Worm (Caenorhabditis elegans): ENCODE data around the gene ccd-5.

DNA sequence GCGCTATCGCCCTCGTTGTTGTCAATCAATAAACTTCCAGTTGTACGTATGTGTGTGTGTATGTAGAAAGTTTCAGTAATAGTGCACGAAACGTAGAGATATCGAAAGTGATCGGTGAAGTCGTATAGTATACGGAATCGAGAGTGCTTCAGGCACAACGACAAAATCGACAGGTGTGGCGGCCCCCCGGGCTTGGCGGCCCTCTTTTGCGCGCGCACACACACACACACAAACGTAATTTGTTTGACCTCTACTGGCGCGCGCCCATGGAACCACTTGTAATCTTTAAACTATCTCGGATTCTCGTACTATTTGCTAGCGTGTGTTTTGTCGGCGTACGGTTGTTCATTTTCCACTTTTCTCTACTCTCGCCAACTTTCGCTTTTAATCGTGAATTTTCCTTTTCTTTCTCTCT is 19.1 kb upstream of the ccd-5 start:
- no peak for TF ChIP-seq sdz-38 (tag; optimal IDR thresholded peaks at IDR 0.05)
- TF ChIP-seq dpl-1 (GFP tag; optimal IDR thresholded peaks at IDR 0.05), result no peak
- no peak for TF ChIP-seq B0336.3 (GFP tag; IDR thresholded peaks at IDR 0.05)
- no peak for TF ChIP-seq ama-1 (optimal IDR thresholded peaks at IDR 0.05)
- TF ChIP-seq ama-1 (GFP tag; optimal IDR thresholded peaks at IDR 0.05), result no peak
